Fruit fly (Drosophila melanogaster) whole organism, prepupa: ENCODE results near the gene betaTub85D.
A peak's percentile ranks its signal among the peaks of the same experiment; 100 is the strongest.

ENCODE experiments used
- Blimp-1 ChIP-seq: fragments of 200-800 bp; sonication (Bioruptor generic); optimal IDR thresholded peaks from 3 replicates; lab custom pipeline; 2017; ENCODE audit warnings: missing biosample characterization, missing genetic modification characterization, mild to moderate bottlenecking, moderate library complexity, missing genetic modification reagents
- CG11294 ChIP-seq: fragments of 200-800 bp; sonication (Bioruptor generic); IDR thresholded peaks from 2 replicates; pipeline ENCODE4 v1.3.6; 2022; ENCODE audit warnings: missing biosample characterization, missing genetic modification characterization
- CG11762 ChIP-seq: fragments of 200-800 bp; sonication (Bioruptor generic); optimal IDR thresholded peaks from 3 replicates; lab custom pipeline; 2016; ENCODE audit warnings: missing biosample characterization, missing genetic modification characterization; ENCODE audit not compliant: insufficient read depth
- CG11902 ChIP-seq: fragments of 200-800 bp; sonication (Bioruptor generic); optimal IDR thresholded peaks from 3 replicates; lab custom pipeline; 2016; ENCODE audit warnings: missing biosample characterization, missing genetic modification characterization
- CG15336 ChIP-seq: fragments of 200-800 bp; sonication (Bioruptor generic); IDR thresholded peaks from 2 replicates; pipeline ENCODE4 v1.3.6; 2022; ENCODE audit warnings: missing biosample characterization, missing genetic modification characterization
- CG1621 ChIP-seq: fragments of 200-800 bp; sonication (Bioruptor generic); optimal IDR thresholded peaks from 3 replicates; lab custom pipeline; 2018; ENCODE audit warnings: missing biosample characterization, mild to moderate bottlenecking, missing genetic modification characterization
- CG3032 ChIP-seq: fragments of 200-800 bp; optimal IDR thresholded peaks from 2 replicates; lab custom pipeline; 2019; ENCODE audit warnings: missing biosample characterization, mild to moderate bottlenecking, missing genetic modification characterization, moderate library complexity
- CG31627 ChIP-seq: fragments of 200-800 bp; sonication (Bioruptor generic); optimal IDR thresholded peaks from 3 replicates; lab custom pipeline; 2016; ENCODE audit warnings: missing biosample characterization, missing genetic modification characterization
- CG32006 ChIP-seq: fragments of 200-800 bp; sonication (Bioruptor generic); optimal IDR thresholded peaks from 3 replicates; lab custom pipeline; 2017; ENCODE audit warnings: missing biosample characterization, mild to moderate bottlenecking, missing genetic modification characterization
- CG34406 ChIP-seq: fragments of 200-800 bp; sonication (Bioruptor generic); optimal IDR thresholded peaks from 3 replicates; lab custom pipeline; 2016; ENCODE audit warnings: missing biosample characterization, missing genetic modification characterization
- CG3919 ChIP-seq: fragments of 200-800 bp; sonication (Bioruptor generic); optimal IDR thresholded peaks from 3 replicates; lab custom pipeline; 2016; ENCODE audit warnings: missing biosample characterization, missing genetic modification characterization
- CG4318 ChIP-seq: fragments of 200-800 bp; sonication (Bioruptor generic); optimal IDR thresholded peaks from 3 replicates; lab custom pipeline; 2017; ENCODE audit warnings: missing biosample characterization, mild to moderate bottlenecking, missing genetic modification characterization
- CG6808 ChIP-seq: fragments of 200-800 bp; sonication (Bioruptor generic); optimal IDR thresholded peaks from 3 replicates; lab custom pipeline; 2017; ENCODE audit warnings: missing biosample characterization, missing genetic modification characterization, mild to moderate bottlenecking, moderate library complexity, missing genetic modification reagents
- CG6854 ChIP-seq: fragments of 200-800 bp; sonication (Bioruptor generic); optimal IDR thresholded peaks from 2 replicates; lab custom pipeline; 2017; ENCODE audit warnings: missing biosample characterization, mild to moderate bottlenecking, missing genetic modification characterization
- CG7368 ChIP-seq: fragments of 200-800 bp; sonication (Bioruptor generic); optimal IDR thresholded peaks from 3 replicates; lab custom pipeline; 2016; ENCODE audit warnings: missing biosample characterization, missing genetic modification characterization
- CG8119 ChIP-seq: fragments of 200-800 bp; sonication (Bioruptor generic); IDR thresholded peaks from 3 replicates; pipeline ENCODE4 v1.3.6; 2022; ENCODE audit warnings: missing biosample characterization, missing genetic modification characterization
- CG8632 ChIP-seq: fragments of 200-800 bp; sonication (Bioruptor generic); optimal IDR thresholded peaks from 3 replicates; lab custom pipeline; 2016; ENCODE audit warnings: missing biosample characterization, missing genetic modification characterization
- CG9139 ChIP-seq: fragments of 200-800 bp; sonication (Bioruptor generic); optimal IDR thresholded peaks from 3 replicates; lab custom pipeline; 2017; ENCODE audit warnings: missing biosample characterization, mild to moderate bottlenecking, missing genetic modification characterization
- Eip75B ChIP-seq: fragments of 200-800 bp; sonication (Bioruptor generic); optimal IDR thresholded peaks from 3 replicates; lab custom pipeline; 2016; ENCODE audit warnings: missing biosample characterization, missing genetic modification characterization
- Eip78C ChIP-seq: fragments of 200-800 bp; sonication (Bioruptor generic); peaks from one replicate; lab custom pipeline; 2016; ENCODE audit warnings: missing biosample characterization, missing genetic modification characterization
- Eip93F ChIP-seq: fragments of 200-800 bp; sonication (Bioruptor generic); optimal IDR thresholded peaks from 2 replicates; lab custom pipeline; 2016; ENCODE audit warnings: missing biosample characterization, mild to moderate bottlenecking, missing genetic modification characterization
- Ets21C ChIP-seq: fragments of 200-800 bp; sonication (Bioruptor generic); optimal IDR thresholded peaks from 3 replicates; lab custom pipeline; 2016; ENCODE audit warnings: missing biosample characterization, missing genetic modification characterization
- Ets96B ChIP-seq: fragments of 200-800 bp; optimal IDR thresholded peaks from 2 replicates; lab custom pipeline; 2019; ENCODE audit warnings: missing biosample characterization, mild to moderate bottlenecking, missing genetic modification characterization, moderate library complexity
- Gug ChIP-seq: fragments of 200-800 bp; sonication (Bioruptor generic); IDR thresholded peaks from 2 replicates; pipeline ENCODE4 v1.3.6; 2022; ENCODE audit warnings: missing biosample characterization, missing genetic modification characterization
- Hr38 ChIP-seq: sonication (Bioruptor generic); optimal IDR thresholded peaks from 2 replicates; lab custom pipeline; 2016; ENCODE audit warnings: missing biosample characterization, missing genetic modification characterization
- Hr39 ChIP-seq: fragments of 200-800 bp; sonication (Bioruptor generic); optimal IDR thresholded peaks from 2 replicates; lab custom pipeline; 2016; ENCODE audit warnings: missing biosample characterization, missing genetic modification characterization
- Hr4 ChIP-seq: fragments of 200-800 bp; sonication (Bioruptor generic); optimal IDR thresholded peaks from 3 replicates; lab custom pipeline; 2016; ENCODE audit warnings: missing biosample characterization, missing genetic modification characterization
- Lpt ChIP-seq: fragments of 200-800 bp; sonication (Bioruptor generic); optimal IDR thresholded peaks from 3 replicates; lab custom pipeline; 2016; ENCODE audit warnings: missing biosample characterization, missing genetic modification characterization
- Met ChIP-seq: fragments of 200-800 bp; sonication (Bioruptor generic); optimal IDR thresholded peaks from 3 replicates; lab custom pipeline; 2016; ENCODE audit warnings: missing biosample characterization, missing genetic modification characterization
- OdsH ChIP-seq: fragments of 200-800 bp; sonication (Bioruptor generic); optimal IDR thresholded peaks from 3 replicates; lab custom pipeline; 2016; ENCODE audit warnings: missing biosample characterization, missing genetic modification characterization
- Smox ChIP-seq: fragments of 200-800 bp; sonication (Bioruptor generic); optimal IDR thresholded peaks from 3 replicates; lab custom pipeline; 2016; ENCODE audit warnings: missing biosample characterization, missing genetic modification characterization
- Sox102F ChIP-seq: fragments of 200-800 bp; sonication (Bioruptor generic); optimal IDR thresholded peaks from 2 replicates; lab custom pipeline; 2016; ENCODE audit warnings: missing biosample characterization, mild to moderate bottlenecking, missing genetic modification characterization
- Sox14 ChIP-seq: fragments of 200-800 bp; sonication (Bioruptor generic); optimal IDR thresholded peaks from 3 replicates; lab custom pipeline; 2016; ENCODE audit warnings: missing biosample characterization, missing genetic modification characterization
- Sox15 ChIP-seq: fragments of 200-800 bp; sonication (Bioruptor generic); optimal IDR thresholded peaks from 3 replicates; lab custom pipeline; 2016; ENCODE audit warnings: missing biosample characterization, missing genetic modification characterization
- achi ChIP-seq: fragments of 200-800 bp; sonication (Bioruptor generic); optimal IDR thresholded peaks from 3 replicates; lab custom pipeline; 2016; ENCODE audit warnings: missing biosample characterization, missing genetic modification characterization
- acj6 ChIP-seq: fragments of 200-800 bp; sonication (Bioruptor generic); optimal IDR thresholded peaks from 3 replicates; lab custom pipeline; 2016; ENCODE audit warnings: missing biosample characterization, missing genetic modification characterization
- cyc ChIP-seq: fragments of 200-800 bp; sonication (Bioruptor generic); optimal IDR thresholded peaks from 3 replicates; lab custom pipeline; 2016; ENCODE audit warnings: missing biosample characterization, missing genetic modification characterization
- dac ChIP-seq: fragments of 200-800 bp; sonication (Bioruptor generic); optimal IDR thresholded peaks from 2 replicates; lab custom pipeline; 2017; ENCODE audit warnings: missing biosample characterization, mild to moderate bottlenecking, missing genetic modification characterization
- eg ChIP-seq: fragments of 200-800 bp; sonication (Bioruptor generic); IDR thresholded peaks from 3 replicates; pipeline ENCODE4 v1.3.6; 2022; ENCODE audit warnings: missing biosample characterization, missing genetic modification characterization
- esn ChIP-seq: fragments of 200-800 bp; sonication (Bioruptor generic); optimal IDR thresholded peaks from 2 replicates; lab custom pipeline; 2016; ENCODE audit warnings: missing biosample characterization, mild to moderate bottlenecking, missing genetic modification characterization, moderate library complexity
- fd59A ChIP-seq: fragments of 200-800 bp; sonication (Bioruptor generic); optimal IDR thresholded peaks from 2 replicates; lab custom pipeline; 2017; ENCODE audit warnings: missing biosample characterization, mild to moderate bottlenecking, missing genetic modification characterization, missing genetic modification reagents
- fd85E ChIP-seq: fragments of 200-800 bp; sonication (Bioruptor generic); optimal IDR thresholded peaks from 3 replicates; lab custom pipeline; 2016; ENCODE audit warnings: missing biosample characterization, missing genetic modification characterization
- fkh ChIP-seq: fragments of 200-800 bp; sonication (Bioruptor generic); optimal IDR thresholded peaks from 3 replicates; lab custom pipeline; 2017; ENCODE audit warnings: missing biosample characterization, mild to moderate bottlenecking, missing genetic modification characterization, moderate library complexity
- lz ChIP-seq: fragments of 200-800 bp; sonication (Bioruptor generic); optimal IDR thresholded peaks from 3 replicates; lab custom pipeline; 2016; ENCODE audit warnings: missing biosample characterization, missing genetic modification characterization
- net ChIP-seq: fragments of 200-800 bp; sonication (Bioruptor generic); optimal IDR thresholded peaks from 3 replicates; lab custom pipeline; 2016; ENCODE audit warnings: missing biosample characterization, missing genetic modification characterization
- pdm3 ChIP-seq: fragments of 200-800 bp; sonication (Bioruptor generic); optimal IDR thresholded peaks from 3 replicates; lab custom pipeline; 2016; ENCODE audit warnings: missing biosample characterization, missing genetic modification characterization
- salr ChIP-seq, 2 experiments: fragments of 200-800 bp; sonication (Bioruptor generic); optimal IDR thresholded peaks; 3 replicates each; lab custom pipeline; 2016 to 2018; ENCODE audit warnings: missing biosample characterization in 2 of 2, missing genetic modification characterization in 2 of 2, mild to moderate bottlenecking in 1 of 2
- spab ChIP-seq: fragments of 200-800 bp; sonication (Bioruptor generic); optimal IDR thresholded peaks from 2 replicates; lab custom pipeline; 2017; ENCODE audit warnings: missing biosample characterization, mild to moderate bottlenecking, missing genetic modification characterization, missing genetic modification reagents
- ss ChIP-seq, 2 experiments: fragments of 200-800 bp; sonication (Bioruptor generic); optimal IDR thresholded peaks; 2 replicates in 1 of 2; 3 replicates in 1 of 2; lab custom pipeline; 2017 to 2018; ENCODE audit warnings: mild to moderate bottlenecking in 2 of 2, missing biosample characterization in 2 of 2, missing genetic modification characterization in 2 of 2, moderate library complexity in 1 of 2
- svp ChIP-seq: fragments of 200-800 bp; sonication (Bioruptor generic); peaks from one replicate; lab custom pipeline; 2016; ENCODE audit warnings: missing biosample characterization, missing genetic modification characterization
- topi ChIP-seq: fragments of 200-800 bp; sonication (Bioruptor generic); optimal IDR thresholded peaks from 3 replicates; lab custom pipeline; 2016; ENCODE audit warnings: missing biosample characterization, missing genetic modification characterization
- vri ChIP-seq: fragments of 200-800 bp; sonication (Bioruptor generic); optimal IDR thresholded peaks from 3 replicates; lab custom pipeline; 2016; ENCODE audit warnings: missing biosample characterization, mild to moderate bottlenecking, missing genetic modification characterization

The betaTub85D gene

dm6 chr3R:9428189-9428699, 18.2 kb upstream of the betaTub85D start:
- TF ChIP-seq CG31627 (GFP tag; lab: Kevin White, UChicago) (no peak), acj6 (no peak), fd59A (GFP tag; lab: Kevin White, UChicago) (no peak), Ets96B (tag; lab: Kevin White, UChicago) (peak; percentile 6), CG3032 (tag; lab: Kevin White, UChicago) (no peak), CG1621 (tag; lab: Kevin White, UChicago) (peak; percentile 56), OdsH (no peak), Sox14 (GFP tag; lab: Kevin White, UChicago) (no peak), Sox102F (GFP tag; lab: Kevin White, UChicago) (peak; percentile 41), Eip93F (GFP tag; lab: Kevin White, UChicago) (no peak), Lpt (peak; percentile 62), CG6808 (GFP tag; lab: Kevin White, UChicago) (peak; percentile 76), svp (GFP tag; lab: Kevin White, UChicago) (peak; percentile 83), eg (GFP tag; lab: Robert Waterston, UW) (peak; percentile 71; the same call in 2 of the 3 replicates), CG11902 (GFP tag; lab: Kevin White, UChicago) (no peak), Eip78C (GFP tag; lab: Kevin White, UChicago) (peak; percentile 53), lz (GFP tag; lab: Kevin White, UChicago) (no peak), Smox (GFP tag; lab: Kevin White, UChicago) (no peak), Eip75B (peak; percentile 8), ss (GFP tag; optimal IDR thresholded peaks at IDR 0.05; lab: Kevin White, UChicago) (peak; percentile 79 to 82), CG6854 (GFP tag; lab: Kevin White, UChicago) (peak; percentile 74), Blimp-1 (no peak), fd85E (peak; percentile 14), CG7368 (GFP tag; lab: Kevin White, UChicago) (peak; percentile 45), pdm3 (GFP tag; lab: Kevin White, UChicago) (no peak), dac (GFP tag; lab: Kevin White, UChicago) (peak; percentile 11), spab (GFP tag; lab: Kevin White, UChicago) (peak; percentile 53), CG3919 (peak; percentile 53), CG8632 (peak; percentile 26), CG11762 (GFP tag; lab: Kevin White, UChicago) (peak; percentile 51), Hr39 (GFP tag; lab: Kevin White, UChicago) (no peak), vri (GFP tag; lab: Kevin White, UChicago) (peak; percentile 61), topi (GFP tag; lab: Kevin White, UChicago) (no peak), esn (peak; percentile 1), CG9139 (GFP tag; lab: Kevin White, UChicago) (peak; percentile 88), CG11294 (GFP tag; lab: Robert Waterston, UW) (no peak; the same call in 1 of the 2 replicates), net (peak; percentile 24), CG32006 (GFP tag; lab: Kevin White, UChicago) (peak; percentile 21), Ets21C (no peak), fkh (GFP tag; lab: Kevin White, UChicago) (peak; percentile 95), Hr38 (GFP tag; lab: Kevin White, UChicago) (no peak), CG8119 (GFP tag; lab: Robert Waterston, UW) (peak; percentile 71; the same call in 2 of the 3 replicates), Hr4 (GFP tag; lab: Kevin White, UChicago) (no peak), salr (GFP tag; optimal IDR thresholded peaks at IDR 0.05; lab: Kevin White, UChicago) (peak in 1 of 2 experiments; percentile 50), Sox15 (no peak), Met (GFP tag; lab: Kevin White, UChicago) (peak; percentile 7), achi (GFP tag; lab: Kevin White, UChicago) (peak; percentile 50), cyc (GFP tag; lab: Kevin White, UChicago) (no peak), Gug (GFP tag; lab: Robert Waterston, UW) (0 out of 2 replicates have a peak, but pooled peaks have one; percentile 20), CG34406 (GFP tag; lab: Kevin White, UChicago) (no peak), CG15336 (GFP tag; lab: Robert Waterston, UW) (peak; percentile 80), CG4318 (GFP tag; lab: Kevin White, UChicago) (no peak)
